Worm (Caenorhabditis elegans): ENCODE measurements around the gene his-4.

ce11 chrV:16043686-16044085, 3.4 kb upstream of the his-4 start:
- TF ChIP-seq hmg-4 (GFP tag; optimal IDR thresholded peaks at IDR 0.05), result no peak
- no peak for TF ChIP-seq ama-1 (optimal IDR thresholded peaks at IDR 0.05)
- TF ChIP-seq tra-4 (tag; optimal IDR thresholded peaks at IDR 0.05), result no peak
- no peak for TF ChIP-seq flt-1 (GFP tag; IDR thresholded peaks at IDR 0.05)
- no peak for TF ChIP-seq hmbx-1 (tag; optimal IDR thresholded peaks at IDR 0.05)
- TF ChIP-seq tbx-37 (GFP tag; conservative IDR thresholded peaks at IDR 0.05), result no peak
- TF ChIP-seq ets-7 (tag; optimal IDR thresholded peaks at IDR 0.05), result no peak
- no peak for TF ChIP-seq scrt-1 (GFP tag; IDR thresholded peaks at IDR 0.05)
- TF ChIP-seq ceh-13 (GFP tag; optimal IDR thresholded peaks at IDR 0.05), result no peak
- no peak for TF ChIP-seq F13C5.2 (tag; optimal IDR thresholded peaks at IDR 0.05)
